Worm (Caenorhabditis elegans) whole organism, L4 larva: ENCODE data around the gene K02E10.7.

Experiments
- F37D6.2 ChIP-seq: sonication (generic microtip); optimal IDR thresholded peaks from 2 replicates; lab custom pipeline; 2016; ENCODE audit warnings: mild to moderate bottlenecking, missing genetic modification characterization, missing compliant biosample characterization
- F49E8.2 ChIP-seq: sonication (generic microtip); optimal IDR thresholded peaks from 2 replicates; lab custom pipeline; 2016; ENCODE audit warnings: missing compliant biosample characterization, mild to moderate bottlenecking, missing genetic modification characterization, borderline replicate concordance
- ces-1 ChIP-seq: fragments of 150-350 bp; sonication (generic microtip); optimal IDR thresholded peaks from 4 replicates; lab custom pipeline; 2014; ENCODE audit warnings: missing biosample characterization, missing genetic modification reagents, missing genetic modification characterization
- nhr-11 ChIP-seq: fragments of 150-350 bp; optimal IDR thresholded peaks from 2 replicates; lab custom pipeline; 2014; ENCODE audit warnings: missing biosample characterization, missing genetic modification characterization
- nhr-42 ChIP-seq: fragments of 200-800 bp; sonication (Bioruptor generic); IDR thresholded peaks from 2 replicates; pipeline ENCODE4 v1.3.6; 2022; ENCODE audit warnings: missing genetic modification characterization, missing compliant biosample characterization
- unc-39 ChIP-seq: sonication (generic microtip); optimal IDR thresholded peaks from 2 replicates; lab custom pipeline; 2017; ENCODE audit warnings: missing biosample characterization, missing genetic modification characterization

DNA sequence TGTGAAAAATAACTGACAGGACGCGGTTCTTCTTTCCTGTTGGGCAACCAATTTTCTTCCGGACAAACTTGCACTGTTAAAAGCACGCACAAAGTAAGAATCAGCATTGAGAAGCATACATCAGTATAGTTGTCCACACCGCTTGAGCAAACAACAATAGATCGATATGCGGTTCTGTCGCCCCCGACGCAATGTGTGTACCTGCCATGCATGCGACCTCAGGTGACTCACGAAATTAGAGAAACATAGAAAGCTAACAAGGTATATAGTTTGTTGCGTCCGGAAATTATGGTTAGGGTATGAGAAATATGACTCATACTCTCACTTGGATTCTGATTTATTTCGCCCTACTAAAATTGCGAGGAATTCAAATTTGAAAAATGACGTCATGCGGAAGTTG lies 25.7 kb downstream of the K02E10.7 start, which contains the start of gene K02E10.6:
- TF ChIP-seq nhr-11 (tag; lab: Kevin White, UChicago) (no peak), nhr-42 (GFP tag; lab: Robert Waterston, UW) (no peak), F49E8.2 (tag; lab: Kevin White, UChicago) (no peak), ces-1 (GFP tag; lab: Kevin White, UChicago) (no peak), F37D6.2 (tag; lab: Kevin White, UChicago) (no peak), unc-39 (tag; lab: Kevin White, UChicago) (no peak)
